Worm (Caenorhabditis elegans) whole organism, L1 larva: ENCODE data around the gene K10G4.10.
A peak's percentile ranks its signal among the peaks of the same experiment; 100 is the strongest.

Experiments used
- C04F5.9 ChIP-seq: sonication (generic microtip); optimal IDR thresholded peaks from 2 replicates; lab custom pipeline; 2016; ENCODE audit warnings: missing genetic modification characterization, missing compliant biosample characterization
- C34B4.2 ChIP-seq: sonication (generic microtip); optimal IDR thresholded peaks from 2 replicates; lab custom pipeline; 2017; ENCODE audit warnings: mild to moderate bottlenecking, missing genetic modification characterization, missing compliant biosample characterization
- F16B12.6 ChIP-seq: fragments of 150-350 bp; optimal IDR thresholded peaks from 2 replicates; lab custom pipeline; 2014; ENCODE audit warnings: missing biosample characterization, missing genetic modification characterization
- aha-1 ChIP-seq: fragments of 150-350 bp; optimal IDR thresholded peaks from 2 replicates; lab custom pipeline; 2014; ENCODE audit warnings: missing biosample characterization, missing genetic modification characterization
- ceh-90 ChIP-seq: sonication (generic microtip); optimal IDR thresholded peaks from 2 replicates; lab custom pipeline; 2016; ENCODE audit warnings: missing genetic modification characterization, missing compliant biosample characterization
- dsc-1 ChIP-seq: sonication (generic microtip); optimal IDR thresholded peaks from 2 replicates; lab custom pipeline; 2016; ENCODE audit warnings: mild to moderate bottlenecking, missing genetic modification characterization, missing compliant biosample characterization
- efl-1 ChIP-seq, 4 experiments: fragments of 150-350 bp; optimal IDR thresholded peaks in 3 of 4; peaks in 1 of 4; 1 replicate in 1 of 4; 2 replicates in 3 of 4; lab custom pipeline; 2014; ENCODE audit warnings: missing biosample characterization in 2 of 4, missing genetic modification characterization in 2 of 4, missing genetic modification reagents in 2 of 4
- efl-3 ChIP-seq: fragments of 200-800 bp; sonication (Bioruptor generic); optimal IDR thresholded peaks from 2 replicates; lab custom pipeline; 2018; ENCODE audit warnings: mild to moderate bottlenecking, missing genetic modification characterization, missing compliant biosample characterization
- egl-13 ChIP-seq: sonication (generic microtip); optimal IDR thresholded peaks from 2 replicates; lab custom pipeline; 2016; ENCODE audit warnings: missing genotype, missing genetic modification reagents, missing genetic modification characterization, missing compliant biosample characterization
- egl-27 ChIP-seq, 2 experiments: fragments of 150-350 bp in 1 of 2; sonication (generic microtip); optimal IDR thresholded peaks; 3 replicates each; lab custom pipeline; 2017 to 2018; ENCODE audit warnings: missing biosample characterization in 2 of 2, missing genetic modification characterization in 2 of 2, missing genetic modification reagents in 2 of 2
- elt-3 ChIP-seq, 6 experiments: fragments of 150-350 bp in 1 of 6; sonication (generic microtip); optimal IDR thresholded peaks; 2 replicates each; lab custom pipeline; 2017 to 2018; ENCODE audit warnings: missing biosample characterization in 6 of 6, missing genetic modification characterization in 6 of 6, inconsistent platforms in 1 of 6
- fkh-10 ChIP-seq: sonication (generic microtip); optimal IDR thresholded peaks from 2 replicates; lab custom pipeline; 2017; ENCODE audit warnings: missing biosample characterization, missing genetic modification reagents, missing genetic modification characterization
- fkh-4 ChIP-seq: sonication (generic microtip); optimal IDR thresholded peaks from 2 replicates; lab custom pipeline; 2016; ENCODE audit warnings: missing compliant biosample characterization, missing genetic modification characterization, borderline replicate concordance
- fkh-8 ChIP-seq: sonication (generic microtip); optimal IDR thresholded peaks from 2 replicates; lab custom pipeline; 2016; ENCODE audit warnings: mild to moderate bottlenecking, missing genetic modification characterization, missing compliant biosample characterization
- jun-1 ChIP-seq: fragments of 150-350 bp; optimal IDR thresholded peaks from 2 replicates; lab custom pipeline; 2014; ENCODE audit warnings: missing biosample characterization, missing genetic modification reagents, missing genetic modification characterization
- lin-14 ChIP-seq: fragments of 200-800 bp; sonication (Bioruptor generic); optimal IDR thresholded peaks from 2 replicates; lab custom pipeline; 2018; ENCODE audit warnings: mild to moderate bottlenecking, missing genetic modification characterization, moderate library complexity, missing compliant biosample characterization
- lir-3 ChIP-seq: sonication (generic microtip); optimal IDR thresholded peaks from 2 replicates; lab custom pipeline; 2016; ENCODE audit warnings: mild to moderate bottlenecking, missing genetic modification characterization, moderate library complexity, missing compliant biosample characterization; ENCODE audit not compliant: poor library complexity
- lsy-2 ChIP-seq, 2 experiments: fragments of 150-350 bp; optimal IDR thresholded peaks; 2 replicates each; lab custom pipeline; 2014; ENCODE audit warnings: missing biosample characterization in 2 of 2, missing genetic modification characterization in 2 of 2
- mdl-1 ChIP-seq, 2 experiments: fragments of 150-350 bp; optimal IDR thresholded peaks; 2 replicates each; lab custom pipeline; 2014 to 2017; ENCODE audit warnings: missing biosample characterization in 2 of 2, missing genetic modification characterization in 2 of 2, inconsistent platforms in 1 of 2
- nhr-20 ChIP-seq: sonication (generic microtip); optimal IDR thresholded peaks from 2 replicates; lab custom pipeline; 2016; ENCODE audit warnings: mild to moderate bottlenecking, missing genetic modification characterization, missing compliant biosample characterization
- nhr-28 ChIP-seq: fragments of 150-350 bp; optimal IDR thresholded peaks from 2 replicates; lab custom pipeline; 2014; ENCODE audit warnings: missing biosample characterization, missing genetic modification characterization
- nhr-71 ChIP-seq: sonication (generic microtip); optimal IDR thresholded peaks from 2 replicates; lab custom pipeline; 2016; ENCODE audit warnings: mild to moderate bottlenecking, missing genetic modification characterization, moderate library complexity, missing compliant biosample characterization
- nhr-76 ChIP-seq: sonication (generic microtip); optimal IDR thresholded peaks from 2 replicates; lab custom pipeline; 2017; ENCODE audit warnings: missing biosample characterization, missing genetic modification characterization
- nhr-84 ChIP-seq: sonication (generic microtip); optimal IDR thresholded peaks from 2 replicates; lab custom pipeline; 2017; ENCODE audit warnings: missing biosample characterization, missing genetic modification characterization
- nhr-85 ChIP-seq: sonication (generic microtip); peaks from one replicate; lab custom pipeline; 2016; ENCODE audit warnings: missing genetic modification characterization, inconsistent platforms, missing compliant biosample characterization
- pag-3 ChIP-seq: sonication (generic microtip); optimal IDR thresholded peaks from 2 replicates; lab custom pipeline; 2017; ENCODE audit warnings: missing genetic modification characterization, mild to moderate bottlenecking, missing compliant biosample characterization, antibody characterized with exemption, borderline replicate concordance; ENCODE audit not compliant: insufficient read depth
- pax-3 ChIP-seq: fragments of 200-800 bp; sonication (Bioruptor generic); optimal IDR thresholded peaks from 2 replicates; lab custom pipeline; 2018; ENCODE audit warnings: mild to moderate bottlenecking, missing genetic modification characterization, moderate library complexity, missing compliant biosample characterization
- rnt-1 ChIP-seq: sonication (generic microtip); optimal IDR thresholded peaks from 2 replicates; lab custom pipeline; 2016; ENCODE audit warnings: mild to moderate bottlenecking, missing genetic modification characterization, moderate library complexity, missing compliant biosample characterization
- snu-23 ChIP-seq: sonication (generic microtip); optimal IDR thresholded peaks from 2 replicates; lab custom pipeline; 2016; ENCODE audit warnings: missing genetic modification characterization, missing compliant biosample characterization
- sptf-1 ChIP-seq: fragments of 150-350 bp; optimal IDR thresholded peaks from 2 replicates; lab custom pipeline; 2014; ENCODE audit warnings: missing biosample characterization, missing genetic modification characterization
- swsn-7 ChIP-seq: sonication (generic microtip); optimal IDR thresholded peaks from 2 replicates; lab custom pipeline; 2016; ENCODE audit warnings: missing genetic modification characterization, missing compliant biosample characterization
- unc-130 ChIP-seq: fragments of 150-350 bp; optimal IDR thresholded peaks from 2 replicates; lab custom pipeline; 2017; ENCODE audit warnings: missing biosample characterization, missing genetic modification characterization, inconsistent platforms
- unc-30 ChIP-seq: sonication (generic microtip); optimal IDR thresholded peaks from 2 replicates; lab custom pipeline; 2017; ENCODE audit warnings: missing biosample characterization, missing genetic modification characterization
- zag-1 ChIP-seq: fragments of 150-350 bp; optimal IDR thresholded peaks from 2 replicates; lab custom pipeline; 2014; ENCODE audit warnings: missing biosample characterization, missing genetic modification characterization
- ztf-4 ChIP-seq: fragments of 150-350 bp; optimal IDR thresholded peaks from 2 replicates; lab custom pipeline; 2014; ENCODE audit warnings: missing biosample characterization, missing genetic modification characterization

K10G4.10 gene

DNA sequence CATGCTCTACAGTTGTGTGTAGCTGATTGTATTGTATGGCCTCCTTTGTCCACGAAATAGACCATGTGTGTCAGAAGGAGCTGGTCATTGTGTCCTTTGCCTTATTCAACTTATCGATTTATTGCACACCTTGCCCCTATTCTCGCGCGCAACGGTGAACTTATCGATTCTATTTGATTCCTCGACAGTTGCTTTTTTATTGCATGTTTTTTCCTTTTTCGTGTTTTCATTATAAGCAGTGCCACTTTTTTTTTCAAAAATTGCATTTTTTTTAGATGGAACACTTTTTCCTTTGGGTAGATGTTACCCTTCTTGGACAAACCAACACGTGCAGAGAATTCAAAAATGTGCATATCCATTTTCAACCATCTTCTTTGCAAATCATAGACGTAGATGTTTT lies at the start of gene K10G4.10:
TSS of gene K10G4.10 (plus strand) at position 301 of the 400 bp plus-strand sequence.
- TF ChIP-seq C04F5.9 (tag; lab: Kevin White, UChicago) (no peak), rnt-1 (no peak)

DNA sequence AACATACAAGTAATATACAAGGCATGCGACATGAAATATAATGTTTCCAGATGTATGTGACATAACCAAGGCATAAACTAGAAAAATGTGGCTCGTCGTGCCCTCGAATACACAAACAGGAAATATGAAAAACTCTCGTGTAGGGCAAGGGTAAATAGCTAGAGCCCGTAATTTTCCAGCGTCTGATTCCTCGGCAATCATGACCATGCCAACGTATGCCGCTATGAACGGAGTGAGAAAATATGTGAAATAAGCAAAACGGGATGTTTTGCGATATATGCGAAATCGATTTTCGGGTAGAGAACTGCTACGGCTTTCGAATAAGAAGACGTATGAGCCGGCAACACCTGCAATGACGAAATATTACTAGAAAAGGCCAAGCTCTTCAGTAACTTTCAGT lies 48.0 kb upstream of the K10G4.10 start, which contains the start of gene scl-25:
TSS of gene scl-25 (plus strand) at position 301 of the 400 bp plus-strand sequence.
- TF ChIP-seq fkh-4 (no peak), nhr-28 (tag; lab: Kevin White, UChicago) (no peak), efl-1 (optimal IDR thresholded peaks at IDR 0.05; lab: Kevin White, UChicago) (no peak), efl-1 (GFP tag; optimal IDR thresholded peaks at IDR 0.05 in 1 of 2; lab: Kevin White, UChicago) (peak in 1 of 2 experiments; percentile 68)

DNA sequence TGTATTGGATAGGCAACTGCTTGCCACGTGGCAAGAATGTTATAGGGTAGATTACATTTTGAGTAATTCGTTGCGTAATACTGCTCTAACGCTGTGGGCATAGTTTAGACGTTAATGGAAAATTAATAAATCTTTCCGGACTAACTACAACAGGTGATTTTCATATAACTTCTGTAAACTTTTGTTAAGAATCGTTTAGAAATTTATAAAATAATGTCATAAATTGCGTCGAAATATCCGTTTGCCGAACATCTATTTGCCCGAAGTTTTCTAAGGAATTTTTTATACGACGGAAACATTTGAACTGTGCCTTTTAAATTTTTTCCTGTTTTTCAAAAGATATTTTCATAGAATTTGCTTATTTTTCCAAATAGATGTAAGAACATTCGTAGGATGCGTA lies 47.2 kb upstream of the K10G4.10 start, which contains the start of gene srh-112:
TSS of gene srh-112 (minus strand) at position 101 of the 400 bp plus-strand sequence.
- TF ChIP-seq unc-130 (tag; lab: Kevin White, UChicago), result no peak
- no peak for TF ChIP-seq nhr-76 (tag; lab: Kevin White, UChicago)
- TF ChIP-seq fkh-8 (tag; lab: Kevin White, UChicago), result no peak
- no peak for TF ChIP-seq aha-1
- no peak for TF ChIP-seq snu-23 (GFP tag; lab: Kevin White, UChicago)
- TF ChIP-seq mdl-1 (tag; optimal IDR thresholded peaks at IDR 0.05; lab: Kevin White, UChicago), result no peak
- no peak for TF ChIP-seq fkh-4
- TF ChIP-seq nhr-84 (tag; lab: Kevin White, UChicago), result no peak
- no peak for TF ChIP-seq pag-3 (tag; lab: Kevin White, UChicago)
- no peak for TF ChIP-seq C34B4.2
- TF ChIP-seq swsn-7, result no peak
- no peak for TF ChIP-seq lsy-2 (tag; optimal IDR thresholded peaks at IDR 0.05; lab: Kevin White, UChicago)
- no peak for TF ChIP-seq sptf-1 (tag; lab: Kevin White, UChicago)
- TF ChIP-seq dsc-1 (tag; lab: Kevin White, UChicago), result no peak
- TF ChIP-seq efl-3 (GFP tag; lab: Kevin White, UChicago), result no peak
- no peak for TF ChIP-seq fkh-10 (GFP tag; lab: Kevin White, UChicago)
- no peak for TF ChIP-seq unc-30
- TF ChIP-seq ztf-4 (tag; lab: Kevin White, UChicago), result no peak
- no peak for TF ChIP-seq F16B12.6 (tag; lab: Kevin White, UChicago)
- no peak for TF ChIP-seq pax-3 (tag; lab: Kevin White, UChicago)

DNA sequence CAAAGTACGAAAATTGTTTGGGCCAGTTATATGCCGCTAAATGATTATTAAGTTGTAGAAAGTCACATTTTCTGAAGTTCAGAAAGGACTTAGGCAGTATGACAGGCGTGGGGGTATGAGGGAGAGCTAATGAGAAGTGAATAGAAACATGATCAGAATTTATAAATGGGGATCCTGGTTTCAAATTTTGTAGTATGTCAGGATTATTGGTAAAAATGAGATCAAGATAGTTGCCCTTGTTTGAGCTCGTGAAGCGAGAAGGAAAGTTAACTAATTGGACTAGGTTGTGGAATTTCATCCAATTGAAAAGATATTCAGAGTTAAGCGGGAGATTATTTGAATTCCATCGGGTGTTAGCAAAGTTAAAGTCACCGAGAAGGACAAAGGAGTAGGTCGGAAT lies 40.9 kb upstream of the K10G4.10 start:
- TF ChIP-seq nhr-71 (tag; lab: Kevin White, UChicago) (no peak), nhr-85 (tag; lab: Kevin White, UChicago) (no peak)

DNA sequence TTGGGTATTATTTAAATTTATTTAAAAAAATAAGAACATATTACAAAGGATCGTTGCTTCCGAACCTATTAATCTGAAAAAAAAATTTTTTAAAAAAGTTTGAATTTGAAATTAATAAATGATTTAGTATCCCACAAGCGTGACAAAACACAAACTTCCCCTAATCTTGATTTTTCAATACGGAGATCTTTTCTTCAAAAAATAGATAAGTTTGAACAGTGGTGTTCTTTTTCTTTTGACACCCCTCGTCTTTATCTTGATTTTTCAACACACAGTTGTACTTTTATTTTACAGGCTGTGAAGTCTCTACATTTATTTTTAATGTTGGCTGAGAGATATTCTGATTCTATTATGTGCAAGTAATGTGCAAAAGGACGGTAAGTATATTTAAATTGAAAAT lies 37.0 kb upstream of the K10G4.10 start, which contains the start of gene T19C9.10:
TSS of gene T19C9.10 (plus strand) at position 248 of the 400 bp plus-strand sequence.
- peak; percentile 40 for TF ChIP-seq lin-14 (GFP tag; lab: Kevin White, UChicago)
- no peak for TF ChIP-seq jun-1 (tag; lab: Kevin White, UChicago)
- no peak for TF ChIP-seq ceh-90
- TF ChIP-seq egl-27 (tag; optimal IDR thresholded peaks at IDR 0.05; lab: Kevin White, UChicago), result no peak
- no peak for TF ChIP-seq lir-3
- no peak for TF ChIP-seq egl-13 (tag; lab: Kevin White, UChicago)
- TF ChIP-seq C34B4.2, result no peak
- no peak for TF ChIP-seq C04F5.9 (tag; lab: Kevin White, UChicago)
- no peak for TF ChIP-seq zag-1 (tag; lab: Kevin White, UChicago)
- TF ChIP-seq nhr-85 (tag; lab: Kevin White, UChicago), result peak; percentile 28
- TF ChIP-seq elt-3 (tag; optimal IDR thresholded peaks at IDR 0.05; lab: Kevin White, UChicago), result no peak
- TF ChIP-seq fkh-8 (tag; lab: Kevin White, UChicago), result no peak
- no peak for TF ChIP-seq nhr-20 (tag; lab: Kevin White, UChicago)
- no peak for TF ChIP-seq sptf-1 (tag; lab: Kevin White, UChicago)
